Worm (Caenorhabditis elegans) whole organism, L3 larva: ENCODE measurements around the gene him-17.

Source experiments
- R02D3.7 ChIP-seq: fragments of 150-350 bp; optimal IDR thresholded peaks from 2 replicates; lab custom pipeline; 2014; ENCODE audit warnings: missing biosample characterization, missing genetic modification characterization
- ZK546.5 ChIP-seq: sonication (generic microtip); optimal IDR thresholded peaks from 2 replicates; lab custom pipeline; 2017; ENCODE audit warnings: missing biosample characterization, missing genetic modification characterization
- ama-1 ChIP-seq: fragments of 150-350 bp; optimal IDR thresholded peaks from 2 replicates; lab custom pipeline; 2018
- lin-15B ChIP-seq: fragments of 150-350 bp; optimal IDR thresholded peaks from 2 replicates; lab custom pipeline; 2014; ENCODE audit warnings: missing biosample characterization, missing genetic modification characterization
- mdl-1 ChIP-seq: fragments of 150-350 bp; optimal IDR thresholded peaks from 2 replicates; lab custom pipeline; 2014; ENCODE audit warnings: missing biosample characterization, missing genetic modification characterization
- nhr-28 ChIP-seq: fragments of 150-350 bp; optimal IDR thresholded peaks from 2 replicates; lab custom pipeline; 2014; ENCODE audit warnings: missing biosample characterization, missing genetic modification characterization
- nhr-77 ChIP-seq: fragments of 150-350 bp; optimal IDR thresholded peaks from 2 replicates; lab custom pipeline; 2014; ENCODE audit warnings: missing biosample characterization, missing genetic modification characterization
- unc-62 ChIP-seq: fragments of 150-350 bp; sonication (generic microtip); optimal IDR thresholded peaks from 4 replicates; lab custom pipeline; 2014; ENCODE audit warnings: missing biosample characterization, missing genetic modification reagents, missing genetic modification characterization
- ztf-11 ChIP-seq: fragments of 150-350 bp; optimal IDR thresholded peaks from 2 replicates; lab custom pipeline; 2014; ENCODE audit warnings: missing biosample characterization, missing genetic modification characterization
- ztf-4 ChIP-seq: fragments of 150-350 bp; optimal IDR thresholded peaks from 2 replicates; lab custom pipeline; 2014; ENCODE audit warnings: missing biosample characterization, missing genetic modification characterization

DNA sequence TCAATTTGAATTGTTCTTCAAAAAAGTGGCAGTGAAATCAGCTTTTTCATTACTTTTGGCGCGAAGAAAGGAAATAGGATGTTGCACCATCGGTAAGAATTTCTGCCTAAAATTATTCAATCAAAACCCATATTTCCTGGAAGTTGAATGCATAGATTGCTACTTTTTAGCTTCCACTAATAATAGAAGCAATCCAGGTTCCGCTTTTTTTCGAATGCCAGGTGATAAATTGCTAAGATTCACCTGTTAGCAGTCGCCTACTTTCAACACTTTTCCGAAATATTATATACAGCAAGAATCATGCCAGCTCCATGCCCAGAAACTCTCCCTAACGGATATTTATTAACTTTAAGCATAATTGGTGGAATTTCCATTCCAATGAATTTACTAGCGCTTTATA lies 8.9 kb downstream of the him-17 start, which contains the start of gene sri-6:
- no peak for TF ChIP-seq unc-62 (GFP tag; lab: Kevin White, UChicago)
- TF ChIP-seq mdl-1 (tag; lab: Kevin White, UChicago), result no peak
- no peak for TF ChIP-seq R02D3.7 (tag; lab: Kevin White, UChicago)
- TF ChIP-seq ZK546.5 (tag; lab: Kevin White, UChicago), result no peak
- TF ChIP-seq lin-15B (tag; lab: Kevin White, UChicago), result no peak
- no peak for TF ChIP-seq ztf-11
- TF ChIP-seq nhr-28 (tag; lab: Kevin White, UChicago), result no peak
- TF ChIP-seq ama-1, result no peak
- TF ChIP-seq nhr-77 (tag; lab: Kevin White, UChicago), result no peak
- TF ChIP-seq ztf-4 (tag; lab: Kevin White, UChicago), result no peak
